Worm (Caenorhabditis elegans) whole organism, L3 larva: ENCODE results near the gene mrpl-1.

Source experiments
- aly-2 ChIP-seq: fragments of 150-350 bp; optimal IDR thresholded peaks from 2 replicates; lab custom pipeline; 2014; ENCODE audit warnings: missing biosample characterization, missing genetic modification characterization
- ama-1 ChIP-seq: fragments of 150-350 bp; optimal IDR thresholded peaks from 2 replicates; lab custom pipeline; 2018
- ceh-28 ChIP-seq: fragments of 150-350 bp; optimal IDR thresholded peaks from 2 replicates; lab custom pipeline; 2014; ENCODE audit warnings: missing biosample characterization, missing genetic modification reagents, missing genetic modification characterization
- egl-5 ChIP-seq: fragments of 150-350 bp; optimal IDR thresholded peaks from 2 replicates; lab custom pipeline; 2017; ENCODE audit warnings: missing biosample characterization, missing genetic modification reagents, missing genetic modification characterization, inconsistent platforms
- elt-3 ChIP-seq, 3 experiments: fragments of 150-350 bp in 1 of 3; sonication (generic microtip) in 2 of 3; optimal IDR thresholded peaks; 2 replicates in 2 of 3; 4 replicates in 1 of 3; lab custom pipeline; 2014 to 2017; ENCODE audit warnings: missing biosample characterization in 3 of 3, missing genetic modification characterization in 3 of 3
- fkh-10 ChIP-seq: sonication (generic microtip); optimal IDR thresholded peaks from 2 replicates; lab custom pipeline; 2017; ENCODE audit warnings: missing biosample characterization, missing genetic modification reagents, missing genetic modification characterization
- fos-1 ChIP-seq: fragments of 150-350 bp; optimal IDR thresholded peaks from 2 replicates; lab custom pipeline; 2014; ENCODE audit warnings: missing biosample characterization, missing genetic modification characterization
- jun-1 ChIP-seq: fragments of 150-350 bp; optimal IDR thresholded peaks from 2 replicates; lab custom pipeline; 2014; ENCODE audit warnings: missing biosample characterization, missing genetic modification reagents, missing genetic modification characterization
- lin-39 ChIP-seq: fragments of 150-350 bp; optimal IDR thresholded peaks from 2 replicates; lab custom pipeline; 2018; ENCODE audit warnings: missing biosample characterization, missing genetic modification reagents, missing genetic modification characterization
- lsy-12 ChIP-seq: sonication (generic microtip); optimal IDR thresholded peaks from 2 replicates; lab custom pipeline; 2016; ENCODE audit warnings: mild to moderate bottlenecking, missing genetic modification characterization, missing compliant biosample characterization
- mdl-1 ChIP-seq: fragments of 150-350 bp; optimal IDR thresholded peaks from 2 replicates; lab custom pipeline; 2014; ENCODE audit warnings: missing biosample characterization, missing genetic modification characterization
- nfya-1 ChIP-seq: sonication (generic microtip); optimal IDR thresholded peaks from 2 replicates; lab custom pipeline; 2017; ENCODE audit warnings: missing genetic modification characterization, mild to moderate bottlenecking, missing compliant biosample characterization, antibody characterized with exemption, moderate library complexity; ENCODE audit not compliant: insufficient read depth
- nhr-11 ChIP-seq: fragments of 150-350 bp; optimal IDR thresholded peaks from 2 replicates; lab custom pipeline; 2014; ENCODE audit warnings: missing biosample characterization, missing genetic modification characterization
- nhr-25 ChIP-seq: sonication (generic microtip); optimal IDR thresholded peaks from 2 replicates; lab custom pipeline; 2017; ENCODE audit warnings: missing biosample characterization, missing genetic modification characterization
- nhr-43 ChIP-seq: sonication (generic microtip); optimal IDR thresholded peaks from 2 replicates; lab custom pipeline; 2016; ENCODE audit warnings: mild to moderate bottlenecking, missing genetic modification characterization, missing compliant biosample characterization; ENCODE audit not compliant: poor library complexity, severe bottlenecking
- nhr-76 ChIP-seq: fragments of 150-350 bp; sonication (generic microtip); optimal IDR thresholded peaks from 5 replicates; lab custom pipeline; 2014; ENCODE audit warnings: missing biosample characterization, missing genetic modification characterization
- nhr-77 ChIP-seq: fragments of 150-350 bp; optimal IDR thresholded peaks from 2 replicates; lab custom pipeline; 2014; ENCODE audit warnings: missing biosample characterization, missing genetic modification characterization
- skn-1 ChIP-seq: fragments of 150-350 bp; optimal IDR thresholded peaks from 2 replicates; lab custom pipeline; 2014; ENCODE audit warnings: missing biosample characterization, missing genetic modification characterization
- snpc-4 ChIP-seq: fragments of 150-350 bp; optimal IDR thresholded peaks from 2 replicates; lab custom pipeline; 2014; ENCODE audit warnings: missing biosample characterization, missing genetic modification characterization
- unc-62 ChIP-seq: fragments of 150-350 bp; sonication (generic microtip); optimal IDR thresholded peaks from 4 replicates; lab custom pipeline; 2014; ENCODE audit warnings: missing biosample characterization, missing genetic modification reagents, missing genetic modification characterization
- zag-1 ChIP-seq: fragments of 150-350 bp; optimal IDR thresholded peaks from 2 replicates; lab custom pipeline; 2014; ENCODE audit warnings: missing biosample characterization, missing genetic modification characterization
- ztf-4 ChIP-seq: fragments of 150-350 bp; optimal IDR thresholded peaks from 2 replicates; lab custom pipeline; 2014; ENCODE audit warnings: missing biosample characterization, missing genetic modification characterization

Gene mrpl-1

ce11 chrIV:7661569-7661968, 47.9 kb downstream of the mrpl-1 start:
- TF ChIP-seq fkh-10 (GFP tag; lab: Kevin White, UChicago) (peak; percentile 4), fos-1 (no peak)

ce11 chrIV:7659481-7659880, 50.0 kb downstream of the mrpl-1 start:
- TF ChIP-seq nfya-1 (peak; percentile 11), egl-5 (peak; percentile 80), skn-1 (tag; lab: Kevin White, UChicago) (no peak), lin-39 (tag; lab: Kevin White, UChicago) (peak; percentile 46), lsy-12 (no peak)

- TF ChIP-seq nhr-77 (tag; lab: Kevin White, UChicago) (no peak), zag-1 (no peak), nhr-11 (tag; lab: Kevin White, UChicago) (no peak), egl-5 (peak; percentile 31), fos-1 (no peak), lin-39 (tag; lab: Kevin White, UChicago) (peak; percentile 27), snpc-4 (no peak), ceh-28 (tag; lab: Kevin White, UChicago) (no peak), nhr-25 (tag; lab: Kevin White, UChicago) (no peak), nhr-43 (tag; lab: Kevin White, UChicago) (no peak), mdl-1 (no peak), jun-1 (tag; lab: Kevin White, UChicago) (no peak), nfya-1 (peak; percentile 41), aly-2 (tag; lab: Kevin White, UChicago) (no peak), ama-1 (lab: Kevin White, UChicago) (no peak), ztf-4 (no peak), elt-3 (tag; optimal IDR thresholded peaks at IDR 0.05; lab: Kevin White, UChicago) (no peak), nhr-76 (no peak), unc-62 (GFP tag; lab: Kevin White, UChicago) (no peak)
Measured at ce11 chrIV:7658589-7658988, 50.9 kb downstream of the mrpl-1 start, which contains the start of gene C08G9.1. C08G9.1 (plus strand) TSS chrIV:7658763.
